Fruit fly (Drosophila melanogaster): Measurements from ENCODE around the gene CG31612.

- TF ChIP-seq ey (GFP tag; optimal IDR thresholded peaks at IDR 0.05) (no peak), Sp1 (GFP tag; optimal IDR thresholded peaks at IDR 0.05) (no peak), pan (optimal IDR thresholded peaks at IDR 0.05) (no peak), rgr (GFP tag; optimal IDR thresholded peaks at IDR 0.05) (no peak), Jra (GFP tag; optimal IDR thresholded peaks at IDR 0.05) (no peak), usp (GFP tag; optimal IDR thresholded peaks at IDR 0.05) (no peak), CG9705 (GFP tag; optimal IDR thresholded peaks at IDR 0.05) (no peak), Dfd (GFP tag; optimal IDR thresholded peaks at IDR 0.05) (no peak), Myc (optimal IDR thresholded peaks at IDR 0.05) (no peak), Mio (GFP tag; optimal IDR thresholded peaks at IDR 0.05) (no peak), jim (GFP tag; optimal IDR thresholded peaks at IDR 0.05) (no peak), HLH106 (tag; optimal IDR thresholded peaks at IDR 0.05) (no peak), Hr83 (GFP tag; optimal IDR thresholded peaks at IDR 0.05; ENCODE audit: poor library complexity, severe bottlenecking) (no peak)
These were observed at the start of gene CG31612 for dm6 chr2L:21795342-21795874.
